Fruit fly (Drosophila melanogaster) whole organism, embryonic: Measurements from ENCODE around the gene PCNA2.
A peak's percentile ranks its signal among the peaks of the same experiment; 100 is the strongest.

Source experiments
- ATbp ChIP-seq: fragments of 200-800 bp; sonication (Bioruptor generic); optimal IDR thresholded peaks from 2 replicates; lab custom pipeline; 2017; ENCODE audit warnings: missing biosample characterization, mild to moderate bottlenecking, missing genetic modification characterization, missing genetic modification reagents
- Aef1 ChIP-seq: fragments of 200-800 bp; sonication (Bioruptor generic); IDR thresholded peaks from 3 replicates; pipeline ENCODE4 v1.3.6; 2022; ENCODE audit warnings: missing biosample characterization, missing genetic modification characterization
- Atf6 ChIP-seq: fragments of 200-800 bp; sonication (Bioruptor generic); IDR thresholded peaks from 2 replicates; pipeline ENCODE4 v1.3.6; 2022; ENCODE audit warnings: missing biosample characterization, missing genetic modification characterization
- Awh ChIP-seq: fragments of 200-800 bp; sonication (Bioruptor generic); IDR thresholded peaks from 2 replicates; pipeline ENCODE4, ENCODE4 v1.3.6; 2022; ENCODE audit warnings: missing biosample characterization, missing genetic modification characterization
- CG11398 ChIP-seq: fragments of 200-800 bp; sonication (Bioruptor generic); optimal IDR thresholded peaks from 2 replicates; lab custom pipeline; 2016; ENCODE audit warnings: missing biosample characterization, missing genetic modification characterization
- CG11695 ChIP-seq: fragments of 200-800 bp; sonication (Bioruptor generic); IDR thresholded peaks from 3 replicates; pipeline ENCODE4 v1.3.6; 2022; ENCODE audit warnings: missing biosample characterization, missing genetic modification characterization
- CG17829 ChIP-seq: fragments of 200-800 bp; optimal IDR thresholded peaks from 2 replicates; lab custom pipeline; 2019; ENCODE audit warnings: missing biosample characterization, mild to moderate bottlenecking, missing genetic modification characterization, moderate library complexity
- CG18262 ChIP-seq: fragments of 200-800 bp; optimal IDR thresholded peaks from 3 replicates; lab custom pipeline; 2019; ENCODE audit warnings: missing biosample characterization, mild to moderate bottlenecking, missing genetic modification characterization, moderate library complexity
- CG18476 ChIP-seq: fragments of 200-800 bp; sonication (Bioruptor generic); optimal IDR thresholded peaks from 2 replicates; lab custom pipeline; 2016; ENCODE audit warnings: missing biosample characterization, mild to moderate bottlenecking, missing genetic modification characterization
- CG18619 ChIP-seq: fragments of 200-800 bp; sonication (Bioruptor generic); optimal IDR thresholded peaks from 3 replicates; lab custom pipeline; 2017; ENCODE audit warnings: missing biosample characterization, mild to moderate bottlenecking, missing genetic modification characterization
- CG2202 ChIP-seq: fragments of 200-800 bp; sonication (Bioruptor generic); optimal IDR thresholded peaks from 2 replicates; lab custom pipeline; 2018; ENCODE audit warnings: missing biosample characterization, mild to moderate bottlenecking, missing genetic modification characterization
- CG3726 ChIP-seq: fragments of 200-800 bp; sonication (Bioruptor generic); IDR thresholded peaks from 3 replicates; pipeline ENCODE4, ENCODE4 v1.3.6; 2022; ENCODE audit warnings: missing biosample characterization, missing genetic modification characterization
- CG3995 ChIP-seq: fragments of 200-800 bp; sonication (Bioruptor generic); optimal IDR thresholded peaks from 3 replicates; lab custom pipeline; 2016; ENCODE audit warnings: missing biosample characterization, missing genetic modification characterization
- CG4404 ChIP-seq: fragments of 200-800 bp; sonication (Bioruptor generic); IDR thresholded peaks from 2 replicates; pipeline ENCODE4 v1.3.6; 2022; ENCODE audit warnings: missing biosample characterization, missing genetic modification characterization
- CG4424 ChIP-seq: fragments of 200-800 bp; sonication (Bioruptor generic); optimal IDR thresholded peaks from 3 replicates; lab custom pipeline; 2016; ENCODE audit warnings: missing biosample characterization, missing genetic modification characterization
- CG4730 ChIP-seq: fragments of 200-800 bp; sonication (Bioruptor generic); IDR thresholded peaks from 2 replicates; pipeline ENCODE4 v1.3.6; 2022; ENCODE audit warnings: missing biosample characterization, missing genetic modification characterization
- CG6683 ChIP-seq: fragments of 200-800 bp; sonication (Bioruptor generic); optimal IDR thresholded peaks from 2 replicates; lab custom pipeline; 2017; ENCODE audit warnings: missing biosample characterization, mild to moderate bottlenecking, missing genetic modification characterization, missing genetic modification reagents
- CG6854 ChIP-seq: fragments of 200-800 bp; sonication (Bioruptor generic); optimal IDR thresholded peaks from 3 replicates; lab custom pipeline; 2017; ENCODE audit warnings: missing biosample characterization, mild to moderate bottlenecking, missing genetic modification characterization
- CG7839 ChIP-seq: fragments of 200-800 bp; sonication (Bioruptor generic); optimal IDR thresholded peaks from 3 replicates; lab custom pipeline; 2018; ENCODE audit warnings: missing biosample characterization, mild to moderate bottlenecking, missing genetic modification characterization, moderate library complexity
- CG9797 ChIP-seq: fragments of 200-800 bp; sonication (Bioruptor generic); optimal IDR thresholded peaks from 3 replicates; lab custom pipeline; 2018; ENCODE audit warnings: missing biosample characterization, mild to moderate bottlenecking, missing genetic modification characterization
- D19B ChIP-seq: fragments of 200-800 bp; sonication (Bioruptor generic); optimal IDR thresholded peaks from 2 replicates; lab custom pipeline; 2017; ENCODE audit warnings: missing biosample characterization, mild to moderate bottlenecking, missing genetic modification characterization
- Dbx ChIP-seq: fragments of 200-800 bp; sonication (Bioruptor generic); IDR thresholded peaks from 3 replicates; pipeline ENCODE4 v1.3.6; 2022; ENCODE audit warnings: missing biosample characterization, missing genetic modification characterization
- Deaf1 ChIP-seq: fragments of 200-800 bp; optimal IDR thresholded peaks from 3 replicates; lab custom pipeline; 2019; ENCODE audit warnings: missing biosample characterization, mild to moderate bottlenecking, missing genetic modification characterization, moderate library complexity
- Dek ChIP-seq: fragments of 200-800 bp; sonication (Bioruptor generic); optimal IDR thresholded peaks from 3 replicates; lab custom pipeline; 2019; ENCODE audit warnings: missing biosample characterization, mild to moderate bottlenecking, missing genetic modification characterization, moderate library complexity
- Dip2 ChIP-seq: fragments of 200-800 bp; sonication (Bioruptor generic); IDR thresholded peaks from 2 replicates; pipeline ENCODE4 v1.3.6; 2022; ENCODE audit warnings: missing biosample characterization, missing genetic modification characterization
- HLH3B ChIP-seq: fragments of 200-800 bp; sonication (Bioruptor generic); IDR thresholded peaks from 2 replicates; pipeline ENCODE4 v1.3.6; 2022; ENCODE audit warnings: missing biosample characterization, missing genetic modification characterization
- Hmr ChIP-seq: fragments of 200-800 bp; sonication (Bioruptor generic); optimal IDR thresholded peaks from 3 replicates; lab custom pipeline; 2017; ENCODE audit warnings: mild to moderate bottlenecking, missing biosample characterization, missing genetic modification reagents, missing genetic modification characterization
- Hr78 ChIP-seq, 2 experiments: fragments of 200-800 bp in 1 of 2; fragments of >200 bp in 1 of 2; sonication (Bioruptor generic) in 1 of 2; optimal IDR thresholded peaks; 2 replicates each; lab custom pipeline; 2017 to 2019; ENCODE audit warnings: missing biosample characterization in 2 of 2, missing genetic modification characterization in 2 of 2, mild to moderate bottlenecking in 1 of 2, moderate library complexity in 1 of 2
- Hsf ChIP-seq: fragments of 200-800 bp; sonication (Bioruptor generic); optimal IDR thresholded peaks from 3 replicates; lab custom pipeline; 2016; ENCODE audit warnings: missing biosample characterization, missing genetic modification characterization
- NC2α ChIP-seq: fragments of 200-800 bp; sonication (Bioruptor generic); optimal IDR thresholded peaks from 2 replicates; lab custom pipeline; 2016; ENCODE audit warnings: missing biosample characterization, missing genetic modification characterization
- Oaz ChIP-seq: fragments of 200-800 bp; sonication (Bioruptor generic); IDR thresholded peaks from 2 replicates; pipeline ENCODE4 v1.3.6; 2022; ENCODE audit warnings: missing biosample characterization, missing genetic modification characterization
- Sin3A ChIP-seq: fragments of >200 bp; optimal IDR thresholded peaks from 2 replicates; lab custom pipeline; 2018
- Taf1 ChIP-seq: fragments of 200-800 bp; sonication (Bioruptor generic); IDR thresholded peaks from 2 replicates; pipeline ENCODE4 v1.3.6; 2022; ENCODE audit warnings: missing biosample characterization, missing genetic modification characterization
- ap ChIP-seq: fragments of 200-800 bp; sonication (Bioruptor generic); IDR thresholded peaks from 2 replicates; pipeline ENCODE4 v1.3.6; 2022; ENCODE audit warnings: missing biosample characterization, missing genetic modification characterization
- bigmax ChIP-seq: fragments of 200-800 bp; sonication (Bioruptor generic); optimal IDR thresholded peaks from 2 replicates; lab custom pipeline; 2018; ENCODE audit warnings: missing biosample characterization, mild to moderate bottlenecking, missing genetic modification characterization
- chif ChIP-seq, 2 experiments: fragments of 200-800 bp; sonication (Bioruptor generic); optimal IDR thresholded peaks; 3 replicates each; lab custom pipeline; 2016; ENCODE audit warnings: missing biosample characterization in 2 of 2, missing genetic modification characterization in 2 of 2
- cwo ChIP-seq: fragments of 200-800 bp; sonication (Bioruptor generic); optimal IDR thresholded peaks from 3 replicates; lab custom pipeline; 2017; ENCODE audit warnings: missing biosample characterization, missing genetic modification characterization, mild to moderate bottlenecking, moderate library complexity, missing genetic modification reagents
- dan ChIP-seq: fragments of 200-800 bp; sonication (Bioruptor generic); IDR thresholded peaks from 2 replicates; pipeline ENCODE4 v1.3.6; 2022; ENCODE audit warnings: missing biosample characterization, missing genetic modification characterization
- dpn ChIP-seq, 2 experiments: fragments of 200-800 bp; sonication (Bioruptor generic); optimal IDR thresholded peaks; 3 replicates each; lab custom pipeline; 2016; ENCODE audit warnings: missing biosample characterization in 2 of 2, missing genetic modification characterization in 2 of 2
- fu2 ChIP-seq: fragments of 200-800 bp; sonication (Bioruptor generic); optimal IDR thresholded peaks from 2 replicates; lab custom pipeline; 2016; ENCODE audit warnings: missing biosample characterization, missing genetic modification characterization
- gce ChIP-seq: fragments of 200-800 bp; sonication (Bioruptor generic); IDR thresholded peaks from 3 replicates; pipeline ENCODE4 v1.3.6; 2022; ENCODE audit warnings: missing biosample characterization, missing genetic modification characterization
- gro ChIP-seq: fragments of 200-800 bp; sonication (Bioruptor generic); optimal IDR thresholded peaks from 2 replicates; lab custom pipeline; 2016; ENCODE audit warnings: missing biosample characterization, missing genetic modification characterization
- lov ChIP-seq, 2 experiments: fragments of 200-800 bp in 1 of 2; fragments of >200 bp in 1 of 2; sonication (Bioruptor generic) in 1 of 2; IDR thresholded peaks in 1 of 2; optimal IDR thresholded peaks in 1 of 2; 2 replicates in 1 of 2; 3 replicates in 1 of 2; pipeline versions ENCODE4 v1.3.6 to Lab custom; 2017 to 2022; ENCODE audit warnings: missing biosample characterization in 1 of 2, missing genetic modification characterization in 1 of 2
- luna ChIP-seq: fragments of 200-800 bp; sonication (Bioruptor generic); optimal IDR thresholded peaks from 2 replicates; lab custom pipeline; 2016; ENCODE audit warnings: missing biosample characterization, missing genetic modification characterization
- mld ChIP-seq: fragments of 200-800 bp; sonication (Bioruptor generic); IDR thresholded peaks from 3 replicates; pipeline ENCODE4 v1.3.6; 2022; ENCODE audit warnings: missing biosample characterization, missing genetic modification characterization; ENCODE audit not compliant: partially characterized antibody
- p53 ChIP-seq: fragments of 200-800 bp; sonication (Bioruptor generic); optimal IDR thresholded peaks from 2 replicates; lab custom pipeline; 2016; ENCODE audit warnings: missing biosample characterization, missing genetic modification characterization
- pb ChIP-seq: fragments of 200-800 bp; sonication (Bioruptor generic); optimal IDR thresholded peaks from 3 replicates; lab custom pipeline; 2016; ENCODE audit warnings: missing biosample characterization, missing genetic modification characterization
- prd ChIP-seq, 3 experiments: fragments of >200 bp in 2 of 3; fragments of 200-800 bp in 1 of 3; sonication (Bioruptor generic) in 1 of 3; optimal IDR thresholded peaks in 2 of 3; IDR thresholded peaks in 1 of 3; 2 replicates in 2 of 3; 3 replicates in 1 of 3; pipeline versions ENCODE4 v1.3.6 to Lab custom; 2017 to 2022; ENCODE audit warnings: missing biosample characterization in 1 of 3, missing genetic modification characterization in 1 of 3
- ssp ChIP-seq: fragments of 200-800 bp; sonication (Bioruptor generic); IDR thresholded peaks from 2 replicates; pipeline ENCODE4 v1.3.6; 2022; ENCODE audit warnings: missing biosample characterization, missing genetic modification characterization
- tna ChIP-seq: fragments of 200-800 bp; sonication (Bioruptor generic); IDR thresholded peaks from 2 replicates; pipeline ENCODE4 v1.3.6; 2022; ENCODE audit warnings: missing biosample characterization, missing genetic modification characterization; ENCODE audit not compliant: partially characterized antibody

PCNA2 gene

dm6 chr2L:19583926-19584392, at the start of gene PCNA2, which contains the start of gene CG10366 (continued):
- TF ChIP-seq ATbp (GFP tag; lab: Kevin White, UChicago), result no peak
- no peak for TF ChIP-seq mld (GFP tag; lab: Robert Waterston, UW)
- no peak for TF ChIP-seq tna
- no peak for TF ChIP-seq dan (GFP tag; lab: Robert Waterston, UW)
- no peak for TF ChIP-seq CG6683
- TF ChIP-seq CG11398 (GFP tag; lab: Kevin White, UChicago), result peak; percentile 26
- no peak for TF ChIP-seq Hr78 (GFP tag; optimal IDR thresholded peaks at IDR 0.05; lab: Kevin White, UChicago)
- TF ChIP-seq Taf1 (GFP tag; lab: Robert Waterston, UW), result no peak; the same call in 1 of the 2 replicates
- TF ChIP-seq CG9797 (GFP tag; lab: Kevin White, UChicago), result peak; percentile 43
- peak; percentile 52 for TF ChIP-seq gro (GFP tag; lab: Kevin White, UChicago)
- TF ChIP-seq CG3995 (GFP tag; lab: Kevin White, UChicago), result peak; percentile 65
- TF ChIP-seq Sin3A, result peak; percentile 90
- TF ChIP-seq Awh (GFP tag; lab: Robert Waterston, UW), result no peak
- no peak for TF ChIP-seq Oaz (GFP tag; lab: Robert Waterston, UW)
- no peak for TF ChIP-seq prd (optimal IDR thresholded peaks at IDR 0.05; lab: Kevin White, UChicago)
- TF ChIP-seq prd (GFP tag; IDR thresholded peaks at IDR 0.05; lab: Robert Waterston, UW), result peak; percentile 67
- no peak for TF ChIP-seq gce
- peak; percentile 78 for TF ChIP-seq Hsf (GFP tag; lab: Kevin White, UChicago)
- no peak for TF ChIP-seq cwo (GFP tag; lab: Kevin White, UChicago)
- TF ChIP-seq luna (GFP tag; lab: Kevin White, UChicago), result peak; percentile 61
- TF ChIP-seq lov (optimal IDR thresholded peaks at IDR 0.05; lab: Kevin White, UChicago), result no peak
- no peak for TF ChIP-seq lov (GFP tag; IDR thresholded peaks at IDR 0.05; lab: Robert Waterston, UW)
- peak; percentile 54 for TF ChIP-seq CG18262 (tag; lab: Kevin White, UChicago)
- TF ChIP-seq ap (GFP tag; lab: Robert Waterston, UW), result no peak
- TF ChIP-seq Dbx (GFP tag; lab: Robert Waterston, UW), result peak; percentile 57; the same call in 1 of the 3 replicates
- TF ChIP-seq CG4730 (GFP tag; lab: Robert Waterston, UW), result no peak
- TF ChIP-seq Aef1 (GFP tag; lab: Robert Waterston, UW), result peak; percentile 34; the same call in 1 of the 3 replicates
- peak; percentile 77 for TF ChIP-seq CG17829 (tag; lab: Kevin White, UChicago)
- no peak for TF ChIP-seq D19B (GFP tag; lab: Kevin White, UChicago)
- no peak for TF ChIP-seq CG3726
- peak; percentile 15; the same call in 1 of the 2 replicates for TF ChIP-seq CG4404 (GFP tag; lab: Robert Waterston, UW)
- TF ChIP-seq dpn (GFP tag; optimal IDR thresholded peaks at IDR 0.05; lab: Kevin White, UChicago), result peak; percentile 75 to 80
- peak; percentile 25 for TF ChIP-seq CG6854
- no peak for TF ChIP-seq Dip2 (GFP tag; lab: Robert Waterston, UW)
- TF ChIP-seq CG2202 (tag; lab: Kevin White, UChicago), result peak; percentile 32
- TF ChIP-seq chif (GFP tag; optimal IDR thresholded peaks at IDR 0.05; lab: Kevin White, UChicago), result peak; percentile 50 to 61
- TF ChIP-seq pb, result peak; percentile 32
- TF ChIP-seq CG7839 (tag; lab: Kevin White, UChicago), result peak; percentile 52
- peak; percentile 50 for TF ChIP-seq CG4424 (GFP tag; lab: Kevin White, UChicago)
- TF ChIP-seq HLH3B (GFP tag; lab: Robert Waterston, UW), result 0 out of 2 replicates have a peak, but pooled peaks have one; percentile 9
- no peak; the same call in 2 of the 3 replicates for TF ChIP-seq CG11695
- TF ChIP-seq NC2α, result peak; percentile 21
- peak; percentile 57 for TF ChIP-seq CG18619 (GFP tag; lab: Kevin White, UChicago)
- TF ChIP-seq Dek, result peak; percentile 22
- peak; percentile 42; the same call in 1 of the 2 replicates for TF ChIP-seq Atf6 (GFP tag; lab: Robert Waterston, UW)
- TF ChIP-seq Hmr (GFP tag; lab: Kevin White, UChicago), result peak; percentile 77
- no peak for TF ChIP-seq Deaf1 (tag; lab: Kevin White, UChicago)
- peak; percentile 38 for TF ChIP-seq p53 (GFP tag; lab: Kevin White, UChicago)
- TF ChIP-seq ssp, result peak; percentile 27; the same call in 1 of the 2 replicates
- peak; percentile 74 for TF ChIP-seq fu2 (GFP tag; lab: Kevin White, UChicago)
- peak; percentile 54 for TF ChIP-seq CG18476
- no peak for TF ChIP-seq bigmax
